Worm (Caenorhabditis elegans): ENCODE results near the gene pes-1.
A peak's percentile ranks its signal among the peaks of the same experiment; 100 is the strongest.

pes-1 gene

DNA sequence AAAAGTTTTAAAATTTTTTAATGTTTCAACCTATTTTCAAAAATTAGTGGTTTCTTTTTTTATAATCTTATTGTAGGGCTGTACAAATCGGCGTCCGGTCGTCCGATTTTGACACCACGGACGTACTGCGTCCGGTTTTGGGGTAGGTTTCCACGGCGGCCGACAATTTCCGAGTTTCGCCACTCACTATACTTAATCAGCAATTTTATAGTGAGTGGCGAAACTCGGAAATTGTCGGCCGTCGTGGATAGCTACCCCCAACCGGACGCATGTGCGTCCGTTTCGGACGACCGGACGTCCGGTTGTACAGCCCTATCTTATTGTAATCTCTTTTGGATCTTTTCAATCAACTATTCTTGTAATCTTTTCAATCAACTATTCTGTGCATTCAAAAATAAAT is 8.5 kb downstream of the pes-1 start:
- peak; percentile 74 for TF ChIP-seq snpc-1.2 (GFP tag; IDR thresholded peaks at IDR 0.05)

DNA sequence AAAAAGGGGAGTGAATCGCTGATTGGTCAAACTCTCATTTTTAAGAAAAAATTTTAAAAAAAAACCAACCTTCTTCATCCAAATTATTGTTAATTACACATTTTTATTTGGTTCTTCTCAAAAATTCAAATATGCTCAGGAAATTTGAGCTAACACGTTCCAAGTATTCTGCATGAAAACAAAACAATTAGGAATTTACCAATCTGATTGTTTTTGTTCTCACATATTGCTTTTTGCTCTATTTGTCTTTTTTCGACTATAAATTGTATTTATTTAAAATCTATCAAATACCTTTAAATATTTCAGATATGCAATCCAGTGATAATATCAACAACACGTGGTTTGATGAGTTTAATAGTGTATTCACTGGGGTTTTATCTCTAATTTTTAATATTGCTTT is 9.7 kb downstream of the pes-1 start, which contains the start of gene srm-1:
srm-1 (plus strand) TSS at position 301 of the 400 bp plus-strand sequence.
- TF ChIP-seq ces-1 (GFP tag; optimal IDR thresholded peaks at IDR 0.05): no peak
- TF ChIP-seq ceh-20 (GFP tag; IDR thresholded peaks at IDR 0.05): no peak
- TF ChIP-seq daf-8 (GFP tag; IDR thresholded peaks at IDR 0.05): no peak

DNA sequence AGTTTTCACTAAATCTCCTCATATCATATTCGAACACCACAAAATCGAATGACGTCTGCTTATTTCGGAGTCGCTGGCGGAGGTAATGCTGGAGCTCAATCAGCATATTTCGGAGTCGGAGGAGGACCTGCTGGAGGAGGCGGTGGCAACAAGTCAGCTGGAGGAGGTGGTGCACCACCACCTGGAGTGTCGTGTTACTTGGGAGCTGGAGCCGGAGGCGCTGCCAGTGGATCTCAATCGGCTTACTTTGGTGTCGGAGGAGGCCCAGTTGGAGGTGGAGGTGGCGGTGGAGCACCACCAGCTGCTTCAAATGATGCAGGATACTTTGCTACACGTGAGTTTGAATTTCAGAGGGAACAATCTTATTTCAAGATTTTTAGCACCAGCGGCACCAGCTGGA is 13.9 kb downstream of the pes-1 start, which contains the start of gene ssq-4:
ssq-4 (plus strand) TSS at position 19 of the 400 bp plus-strand sequence.
- TF ChIP-seq set-16 (GFP tag; IDR thresholded peaks at IDR 0.05): peak; percentile 83

DNA sequence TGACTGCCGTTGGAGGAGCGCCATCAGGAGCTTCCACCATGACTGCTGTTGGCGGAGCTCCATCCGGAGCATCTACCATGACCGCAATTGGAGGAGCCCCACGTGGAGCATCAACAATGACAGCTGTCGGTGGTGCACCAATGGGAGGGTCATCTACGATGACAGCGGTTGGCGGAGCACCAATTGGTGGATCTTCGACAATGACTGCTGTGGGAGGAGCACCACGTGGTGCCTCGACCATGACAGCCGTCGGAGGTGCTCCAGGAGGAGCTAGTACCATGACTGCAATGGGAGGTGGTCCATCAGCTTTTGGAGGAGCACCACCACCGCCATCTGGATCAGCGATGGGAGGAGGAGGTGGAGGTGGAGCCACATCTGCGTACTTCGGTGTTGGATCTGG is 14.5 kb downstream of the pes-1 start, which contains the start of gene T28H11.7:
T28H11.7 (minus strand) TSS at position 101 of the 400 bp plus-strand sequence.
- peak; percentile 82 for TF ChIP-seq set-16 (GFP tag; IDR thresholded peaks at IDR 0.05)

DNA sequence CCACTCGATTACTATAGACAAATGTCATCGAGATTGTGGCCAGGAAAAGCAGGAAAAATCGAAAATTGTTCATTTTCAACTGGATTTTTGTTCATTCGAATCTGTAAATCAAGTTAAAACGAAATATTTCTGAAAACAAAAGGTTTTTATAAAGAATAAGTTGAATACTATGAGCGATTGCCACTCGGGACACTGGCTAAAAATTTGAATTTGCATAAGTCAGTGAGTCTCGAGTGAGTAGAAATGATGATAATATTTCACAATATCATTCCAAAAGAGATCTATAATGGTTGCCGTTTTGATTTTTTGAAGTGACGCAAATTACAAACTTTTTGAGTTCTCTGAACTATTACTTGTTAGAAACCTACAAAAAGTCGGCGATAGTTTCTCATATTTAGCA is 18.0 kb downstream of the pes-1 start, which contains the start of gene T28H11.8:
T28H11.8 (minus strand) TSS at position 101 of the 400 bp plus-strand sequence.
- TF ChIP-seq ceh-32 (tag; optimal IDR thresholded peaks at IDR 0.05; ENCODE audit: poor library complexity): no peak
- TF ChIP-seq madf-9 (GFP tag; conservative IDR thresholded peaks at IDR 0.05): no peak
- peak; percentile 30 for TF ChIP-seq aha-1 (tag)

DNA sequence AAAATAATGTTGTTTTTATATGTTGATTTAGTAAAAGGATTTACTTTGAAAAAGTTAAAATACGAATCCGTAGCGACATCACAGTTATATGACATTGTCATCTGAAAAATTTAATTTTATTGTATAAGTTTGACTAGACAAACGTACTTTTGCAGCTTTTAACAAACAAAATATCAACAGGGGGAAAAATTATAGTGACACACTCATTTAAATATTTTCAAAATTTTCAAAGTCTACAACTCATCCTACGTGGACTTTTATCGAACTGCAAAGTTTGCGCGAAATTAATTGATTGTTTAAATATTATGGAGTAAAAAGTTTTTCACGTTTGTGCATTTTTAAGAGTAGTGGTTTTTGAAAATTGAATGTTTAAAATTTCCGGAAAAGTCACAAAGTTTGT is 23.1 kb downstream of the pes-1 start, which contains the start of gene C09B9.85:
C09B9.85 (minus strand) TSS at position 101 of the 400 bp plus-strand sequence.
- TF ChIP-seq F37D6.2 (tag; optimal IDR thresholded peaks at IDR 0.05): no peak
- TF ChIP-seq ceh-32 (tag; optimal IDR thresholded peaks at IDR 0.05; ENCODE audit: poor library complexity): no peak
- no peak for TF ChIP-seq mdt-29 (GFP tag; IDR thresholded peaks at IDR 0.05)
- no peak for TF ChIP-seq madf-9 (GFP tag; conservative IDR thresholded peaks at IDR 0.05)
- no peak for TF ChIP-seq zip-11 (GFP tag; IDR thresholded peaks at IDR 0.05)
- TF ChIP-seq nhr-237 (tag; optimal IDR thresholded peaks at IDR 0.05): no peak
- no peak for TF ChIP-seq mdl-1 (tag; optimal IDR thresholded peaks at IDR 0.05)
- TF ChIP-seq lim-7 (GFP tag; IDR thresholded peaks at IDR 0.05): no peak
- TF ChIP-seq ceh-62 (tag; optimal IDR thresholded peaks at IDR 0.05): no peak
- TF ChIP-seq dmd-6 (GFP tag; IDR thresholded peaks at IDR 0.05): no peak
- no peak for TF ChIP-seq nhr-41 (GFP tag; IDR thresholded peaks at IDR 0.05)
- TF ChIP-seq lin-1 (GFP tag; IDR thresholded peaks at IDR 0.05): no peak
- no peak for TF ChIP-seq lsy-2 (tag; optimal IDR thresholded peaks at IDR 0.05)

DNA sequence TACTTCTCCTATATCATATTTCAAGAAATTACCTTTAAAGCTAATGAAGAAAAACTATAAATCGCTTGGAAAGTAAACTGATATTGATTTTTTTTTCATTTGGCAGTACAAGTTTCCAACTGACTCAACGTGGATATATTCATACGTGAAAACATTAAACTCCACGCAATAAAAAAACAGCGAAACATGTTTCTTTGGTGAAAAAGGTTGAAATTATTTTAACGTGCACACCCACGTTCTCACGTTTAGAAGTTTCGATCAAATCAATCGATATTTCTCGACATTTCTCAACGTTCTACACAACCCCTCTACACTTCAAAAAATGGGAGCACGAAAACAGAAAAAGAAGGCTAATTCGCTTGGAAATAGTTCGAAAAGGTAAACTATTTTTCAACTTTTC is 26.4 kb downstream of the pes-1 start, which contains the start of the genes best-6 and C09B9.2:
best-6 (minus strand) TSS at position 101 of the 400 bp plus-strand sequence.
C09B9.2 (plus strand) TSS at position 314 of the 400 bp plus-strand sequence.
- TF ChIP-seq ztf-7 (tag; optimal IDR thresholded peaks at IDR 0.05) (no peak), unc-62 (GFP tag; optimal IDR thresholded peaks at IDR 0.05 in 1 of 2) (peak in 1 of 2 experiments; percentile 87), unc-62 (tag; optimal IDR thresholded peaks at IDR 0.05) (no peak)

DNA sequence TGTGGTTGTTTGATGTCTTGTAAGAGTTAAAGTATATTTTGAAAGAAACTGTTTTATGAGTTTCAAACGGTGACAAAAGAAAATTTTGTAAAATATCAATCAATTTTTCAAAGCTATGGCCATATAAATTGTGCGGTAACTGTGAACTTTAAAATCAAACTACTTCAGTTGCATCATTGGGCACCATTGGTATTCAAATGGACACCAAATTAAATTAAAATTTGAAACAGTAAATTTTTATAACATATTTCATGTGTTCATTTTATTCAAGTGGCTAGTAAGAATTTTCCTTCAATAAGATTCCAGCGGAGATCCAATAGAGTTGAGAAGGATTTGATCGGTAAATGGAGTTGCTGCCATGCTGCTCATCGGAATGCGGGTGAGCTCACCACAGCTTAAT is 28.8 kb downstream of the pes-1 start:
- TF ChIP-seq lir-3 (tag; optimal IDR thresholded peaks at IDR 0.05): no peak
- TF ChIP-seq nhr-102 (tag; optimal IDR thresholded peaks at IDR 0.05): no peak
- TF ChIP-seq aha-1 (tag): peak; percentile 90
- no peak for TF ChIP-seq nhr-237 (tag; optimal IDR thresholded peaks at IDR 0.05)
- no peak for TF ChIP-seq saeg-2 (GFP tag; IDR thresholded peaks at IDR 0.05)

DNA sequence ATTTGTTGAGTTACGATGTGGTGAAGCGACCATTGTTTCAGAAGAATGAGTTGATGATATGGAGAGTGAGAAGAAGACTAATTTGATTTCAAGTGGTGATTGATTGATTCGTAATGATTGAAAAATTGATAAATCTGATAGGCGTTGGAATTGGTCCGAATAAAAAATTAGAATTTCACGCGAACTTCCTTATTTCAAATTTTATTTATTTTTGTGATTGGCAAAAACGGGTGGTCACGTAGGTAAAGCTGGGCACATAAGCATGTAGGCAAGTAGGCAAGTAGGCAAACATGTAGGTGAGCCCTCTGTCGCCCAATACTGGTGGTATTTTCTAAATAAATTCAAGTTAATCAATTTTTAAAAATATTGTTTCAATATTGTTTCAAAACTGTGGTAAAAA is 30.7 kb downstream of the pes-1 start, which contains the start of gene C09B9.4:
C09B9.4 (minus strand) TSS at position 101 of the 400 bp plus-strand sequence.
- TF ChIP-seq tra-1 (GFP tag; IDR thresholded peaks at IDR 0.05): no peak
- no peak for TF ChIP-seq F44E2.7 (GFP tag; IDR thresholded peaks at IDR 0.05)
- no peak for TF ChIP-seq nhr-41 (GFP tag; IDR thresholded peaks at IDR 0.05)
- no peak for TF ChIP-seq attf-4 (tag; optimal IDR thresholded peaks at IDR 0.05)
- no peak for TF ChIP-seq nhr-237 (tag; optimal IDR thresholded peaks at IDR 0.05)
- no peak for TF ChIP-seq snpc-1.2 (GFP tag; IDR thresholded peaks at IDR 0.05)
